Fruit fly (Drosophila melanogaster) whole organism, adult: ENCODE measurements around the gene Smug.

Experiments used
- CG12768 ChIP-seq: fragments of 200-800 bp; sonication (Bioruptor generic); optimal IDR thresholded peaks from 2 replicates; lab custom pipeline; 2017; ENCODE audit warnings: missing biosample characterization, missing genetic modification characterization, mild to moderate bottlenecking, moderate library complexity, missing genetic modification reagents
- CG14711 ChIP-seq: fragments of 200-800 bp; sonication (Bioruptor generic); optimal IDR thresholded peaks from 2 replicates; lab custom pipeline; 2018; ENCODE audit warnings: missing biosample characterization, mild to moderate bottlenecking, missing genetic modification characterization, moderate library complexity
- CG1620 ChIP-seq: fragments of 200-800 bp; sonication (Bioruptor generic); optimal IDR thresholded peaks from 2 replicates; lab custom pipeline; 2016; ENCODE audit warnings: missing biosample characterization, missing genetic modification characterization
- CG33017 ChIP-seq: fragments of 200-800 bp; sonication (Bioruptor generic); optimal IDR thresholded peaks from 2 replicates; lab custom pipeline; 2018; ENCODE audit warnings: missing biosample characterization, mild to moderate bottlenecking, missing genetic modification characterization, moderate library complexity
- CG5204 ChIP-seq: fragments of 200-800 bp; sonication (Bioruptor generic); optimal IDR thresholded peaks from 2 replicates; lab custom pipeline; 2016; ENCODE audit warnings: missing biosample characterization, missing genetic modification characterization
- CG7101 ChIP-seq: fragments of 200-800 bp; sonication (Bioruptor generic); optimal IDR thresholded peaks from 2 replicates; lab custom pipeline; 2018; ENCODE audit warnings: missing biosample characterization, mild to moderate bottlenecking, missing genetic modification characterization, moderate library complexity
- Clk ChIP-seq: fragments of 200-800 bp; sonication (Bioruptor generic); optimal IDR thresholded peaks from 2 replicates; lab custom pipeline; 2017; ENCODE audit warnings: missing biosample characterization, missing genetic modification characterization
- Hr96 ChIP-seq: fragments of 200-800 bp; sonication (Bioruptor generic); optimal IDR thresholded peaks from 2 replicates; lab custom pipeline; 2016; ENCODE audit warnings: missing biosample characterization, missing genetic modification characterization
- Mnt ChIP-seq: fragments of 200-800 bp; sonication (Bioruptor generic); optimal IDR thresholded peaks from 2 replicates; lab custom pipeline; 2016; ENCODE audit warnings: missing biosample characterization, mild to moderate bottlenecking, missing genetic modification characterization
- bab1 ChIP-seq: fragments of 200-800 bp; sonication (Bioruptor generic); optimal IDR thresholded peaks from 3 replicates; lab custom pipeline; 2019; ENCODE audit warnings: missing biosample characterization, mild to moderate bottlenecking, missing genetic modification characterization, moderate library complexity
- kay ChIP-seq: fragments of 200-800 bp; sonication (Bioruptor generic); peaks from one replicate; lab custom pipeline; 2016; ENCODE audit warnings: missing biosample characterization, missing genetic modification characterization, borderline replicate concordance
- toe ChIP-seq: fragments of 200-800 bp; sonication (Bioruptor generic); optimal IDR thresholded peaks from 2 replicates; lab custom pipeline; 2016; ENCODE audit warnings: missing biosample characterization, missing genetic modification characterization

- no peak for TF ChIP-seq CG5204 (GFP tag; lab: Kevin White, UChicago)
- TF ChIP-seq bab1 (GFP tag; lab: Kevin White, UChicago) = no peak
- TF ChIP-seq CG12768 (GFP tag; lab: Kevin White, UChicago) = no peak
- TF ChIP-seq Hr96 = no peak
- no peak for TF ChIP-seq Mnt
- TF ChIP-seq CG33017 = no peak
- TF ChIP-seq CG7101 (tag; lab: Kevin White, UChicago) = no peak
- no peak for TF ChIP-seq kay (GFP tag; lab: Kevin White, UChicago)
- no peak for TF ChIP-seq Clk (GFP tag; lab: Kevin White, UChicago)
- no peak for TF ChIP-seq toe (GFP tag; lab: Kevin White, UChicago)
- TF ChIP-seq CG1620 (GFP tag; lab: Kevin White, UChicago) = no peak
- TF ChIP-seq CG14711 = no peak
These were observed 23.5 kb upstream of the Smug start, which contains the start of the genes CG17477 and CG31269 for dm6 chr3R:17126838-17127237.
